Worm (Caenorhabditis elegans): ENCODE data around the gene Y49F6B.6.
A peak's percentile ranks its signal among the peaks of the same experiment; 100 is the strongest.
"Not testable (repeated sequence)": the region's sequence is repeated elsewhere in the genome, so short reads cannot be mapped to it uniquely, and the experiment has no call there.

The Y49F6B.6 gene

ce11 chrII:3464580-3464979 lies 8.3 kb upstream of the Y49F6B.6 start, which contains the start of gene C16C8.10:
Gene C16C8.10, minus strand, starts transcription at chrII:3464680.
- TF ChIP-seq unc-62 (GFP tag; optimal IDR thresholded peaks at IDR 0.05 in 1 of 2), result peak in 1 of 2 experiments; percentile 23
- TF ChIP-seq unc-62 (tag; optimal IDR thresholded peaks at IDR 0.05), result not testable (repeated sequence)

DNA sequence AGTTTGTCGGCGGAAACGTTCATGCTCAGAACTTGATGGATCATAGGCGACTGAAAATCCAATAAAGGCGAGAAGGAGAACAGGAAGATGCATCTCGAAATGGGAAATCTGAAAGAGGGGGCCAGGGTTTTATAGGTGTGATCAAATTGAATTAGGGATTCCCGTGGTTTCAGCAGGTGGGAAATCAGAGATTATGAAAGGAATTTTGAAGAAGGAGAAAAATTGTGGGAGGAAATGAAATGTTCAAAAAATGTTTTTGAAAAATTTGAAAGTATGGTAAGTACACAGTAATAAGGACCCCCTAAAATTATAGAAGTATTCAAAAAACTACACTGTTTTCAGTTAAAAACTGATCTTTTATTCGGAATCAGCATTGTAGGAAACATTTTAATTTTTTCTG lies 2.4 kb upstream of the Y49F6B.6 start, which contains the start of gene Y49F6B.20:
Y49F6B.20 (minus strand) TSS at position 101 of the 400 bp plus-strand sequence.
- TF ChIP-seq zip-11 (GFP tag; IDR thresholded peaks at IDR 0.05), result no peak
- no peak for TF ChIP-seq nhr-10 (tag; optimal IDR thresholded peaks at IDR 0.05)
- no peak for TF ChIP-seq ctbp-1 (GFP tag; IDR thresholded peaks at IDR 0.05)
- no peak for TF ChIP-seq egl-43 (GFP tag; IDR thresholded peaks at IDR 0.05)
- TF ChIP-seq ama-1 (optimal IDR thresholded peaks at IDR 0.05), result no peak
- no peak for TF ChIP-seq spr-1 (tag; optimal IDR thresholded peaks at IDR 0.05)
- TF ChIP-seq jun-1 (tag; optimal IDR thresholded peaks at IDR 0.05), result no peak
- no peak for TF ChIP-seq lin-29 (GFP tag; IDR thresholded peaks at IDR 0.05)
- no peak for TF ChIP-seq attf-4 (tag; optimal IDR thresholded peaks at IDR 0.05)
- TF ChIP-seq ces-1 (GFP tag; optimal IDR thresholded peaks at IDR 0.05), result no peak
- no peak for TF ChIP-seq daf-16 (GFP tag; optimal IDR thresholded peaks at IDR 0.05)
- TF ChIP-seq daf-16 (tag; optimal IDR thresholded peaks at IDR 0.05), result no peak
- TF ChIP-seq zag-1 (tag; optimal IDR thresholded peaks at IDR 0.05), result no peak
- no peak for TF ChIP-seq lin-13 (GFP tag; optimal IDR thresholded peaks at IDR 0.05)
- no peak for TF ChIP-seq nhr-77 (tag; optimal IDR thresholded peaks at IDR 0.05)
- no peak for TF ChIP-seq daf-12 (tag; optimal IDR thresholded peaks at IDR 0.05)
- no peak for TF ChIP-seq lir-3 (tag; optimal IDR thresholded peaks at IDR 0.05)
- no peak for TF ChIP-seq lin-1 (GFP tag; IDR thresholded peaks at IDR 0.05)

DNA sequence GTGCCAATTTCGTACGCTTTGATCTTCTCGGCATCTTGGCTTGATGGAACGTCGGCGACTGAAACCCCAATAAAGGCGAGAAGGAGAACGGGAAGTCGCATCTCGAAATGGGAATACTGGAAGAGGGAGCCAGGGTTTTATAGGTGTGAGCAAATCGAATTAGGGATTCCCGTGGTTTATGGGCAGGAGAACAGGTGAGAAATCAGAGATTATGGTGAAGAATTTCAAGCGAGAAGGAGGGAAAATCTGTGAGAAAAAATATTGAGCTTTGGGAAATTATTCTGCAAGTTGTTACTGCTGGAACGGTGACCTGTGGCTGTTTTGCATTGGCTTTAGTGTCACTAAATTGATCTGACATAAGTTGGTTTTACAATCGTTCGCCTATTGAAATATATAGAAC lies 1.3 kb upstream of the Y49F6B.6 start, which contains the start of gene Y49F6B.13:
Y49F6B.13 (minus strand) TSS at position 101 of the 400 bp plus-strand sequence.
- no peak for TF ChIP-seq lsy-2 (tag; optimal IDR thresholded peaks at IDR 0.05)
- peak; percentile 17 for TF ChIP-seq aha-1 (tag)

DNA sequence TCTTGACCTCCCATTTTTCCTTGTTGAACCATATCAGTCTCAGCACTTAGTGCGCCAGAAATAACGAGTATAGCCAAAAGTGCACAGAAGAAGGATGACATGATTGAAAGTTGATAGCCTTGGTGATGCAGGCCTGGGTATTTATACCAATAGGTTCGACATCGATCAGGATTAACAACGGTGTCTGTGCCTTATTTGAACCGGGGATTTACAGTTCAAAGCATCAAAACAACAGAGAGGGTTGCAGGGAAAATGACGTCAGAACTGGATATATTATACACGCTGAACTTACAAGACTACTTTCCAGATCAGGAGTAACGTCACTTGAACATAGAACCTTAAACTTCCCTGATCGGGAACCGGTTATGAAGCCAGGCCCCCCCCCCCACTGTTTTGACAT lies 601 bp upstream of the Y49F6B.6 start, which contains the start of gene Y49F6B.12:
Y49F6B.12 (minus strand) TSS at position 101 of the 400 bp plus-strand sequence.
- no peak for TF ChIP-seq F49E8.2 (tag; optimal IDR thresholded peaks at IDR 0.05; ENCODE audit: borderline replicate concordance)
- TF ChIP-seq aha-1 (tag), result peak; percentile 45

DNA sequence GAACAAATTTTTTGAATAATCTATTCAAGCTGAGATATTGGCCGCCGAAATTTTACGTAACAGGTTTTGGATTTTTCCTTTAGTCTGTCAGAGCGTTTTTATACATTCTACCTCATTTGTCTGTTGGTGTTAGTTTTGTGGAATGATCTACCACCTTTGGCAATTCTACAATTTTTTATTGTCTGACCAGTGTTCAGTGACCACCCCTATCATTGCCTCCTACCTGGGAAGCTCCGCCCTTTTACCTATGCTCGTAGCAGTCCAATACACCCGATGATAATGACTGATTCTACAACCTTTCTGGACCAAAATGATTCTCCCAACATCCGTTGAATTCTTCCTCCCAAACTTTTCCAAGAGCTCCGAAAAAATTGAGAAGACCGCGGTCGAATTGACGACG lies 827 bp downstream of the Y49F6B.6 start, which contains the start of gene sdz-32:
sdz-32 (plus strand) TSS at position 301 of the 400 bp plus-strand sequence.
- TF ChIP-seq nhr-76 (tag; optimal IDR thresholded peaks at IDR 0.05) (no peak), zfp-3 (GFP tag; conservative IDR thresholded peaks at IDR 0.05) (no peak), lin-15B (tag; optimal IDR thresholded peaks at IDR 0.05) (no peak), unc-62 (GFP tag; optimal IDR thresholded peaks at IDR 0.05 in 1 of 2) (no peak), unc-62 (tag; optimal IDR thresholded peaks at IDR 0.05) (no peak), dpl-1 (GFP tag; optimal IDR thresholded peaks at IDR 0.05) (no peak), ZK337.2 (GFP tag; IDR thresholded peaks at IDR 0.05) (no peak), ctbp-1 (GFP tag; IDR thresholded peaks at IDR 0.05) (no peak), zag-1 (tag; optimal IDR thresholded peaks at IDR 0.05) (no peak), nhr-48 (tag; optimal IDR thresholded peaks at IDR 0.05) (no peak), F44E2.7 (GFP tag; IDR thresholded peaks at IDR 0.05) (no peak), arid-1 (GFP tag; conservative IDR thresholded peaks at IDR 0.05) (no peak), hlh-11 (tag; optimal IDR thresholded peaks at IDR 0.05) (no peak), mxl-3 (GFP tag; optimal IDR thresholded peaks at IDR 0.05) (no peak)

DNA sequence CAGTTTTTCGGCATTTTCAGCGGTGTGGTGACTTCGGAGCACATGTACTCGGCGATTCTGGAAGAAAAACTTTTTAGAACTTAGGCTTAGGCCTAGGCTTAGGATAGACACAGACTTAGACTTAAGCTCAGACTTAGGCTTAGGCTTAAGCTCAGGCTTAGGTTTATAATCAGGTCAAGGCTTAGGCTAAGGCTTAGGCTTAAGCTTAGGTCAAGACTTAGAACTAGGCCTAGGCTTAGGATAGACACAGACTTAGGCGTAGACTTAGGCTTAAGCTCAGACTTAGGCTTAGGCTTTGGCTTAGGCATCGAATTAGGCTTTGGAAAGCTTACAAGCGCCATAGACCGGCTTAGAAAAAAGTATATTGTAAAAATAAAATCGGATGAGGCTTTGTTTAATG lies 3.6 kb downstream of the Y49F6B.6 start:
- TF ChIP-seq mxl-2 (GFP tag; conservative IDR thresholded peaks at IDR 0.05) (no peak), dmd-8 (GFP tag; IDR thresholded peaks at IDR 0.05) (no peak), duxl-1 (tag; optimal IDR thresholded peaks at IDR 0.05; ENCODE audit: poor library complexity) (no peak), nhr-102 (tag; optimal IDR thresholded peaks at IDR 0.05) (no peak), tra-1 (GFP tag; IDR thresholded peaks at IDR 0.05) (no peak), lir-3 (tag; optimal IDR thresholded peaks at IDR 0.05) (no peak), dmd-6 (GFP tag; IDR thresholded peaks at IDR 0.05) (no peak), unc-130 (GFP tag; optimal IDR thresholded peaks at IDR 0.05) (no peak), lin-1 (GFP tag; IDR thresholded peaks at IDR 0.05) (no peak), F44E2.7 (GFP tag; IDR thresholded peaks at IDR 0.05) (no peak), nhr-48 (tag; optimal IDR thresholded peaks at IDR 0.05) (no peak), madf-5 (GFP tag; IDR thresholded peaks at IDR 0.05) (no peak), daf-8 (GFP tag; IDR thresholded peaks at IDR 0.05) (no peak), zag-1 (tag; optimal IDR thresholded peaks at IDR 0.05) (no peak), ZK546.5 (tag; optimal IDR thresholded peaks at IDR 0.05) (no peak)
